Fruit fly (Drosophila melanogaster): ENCODE results near the gene IFT54.

IFT54 gene

DNA sequence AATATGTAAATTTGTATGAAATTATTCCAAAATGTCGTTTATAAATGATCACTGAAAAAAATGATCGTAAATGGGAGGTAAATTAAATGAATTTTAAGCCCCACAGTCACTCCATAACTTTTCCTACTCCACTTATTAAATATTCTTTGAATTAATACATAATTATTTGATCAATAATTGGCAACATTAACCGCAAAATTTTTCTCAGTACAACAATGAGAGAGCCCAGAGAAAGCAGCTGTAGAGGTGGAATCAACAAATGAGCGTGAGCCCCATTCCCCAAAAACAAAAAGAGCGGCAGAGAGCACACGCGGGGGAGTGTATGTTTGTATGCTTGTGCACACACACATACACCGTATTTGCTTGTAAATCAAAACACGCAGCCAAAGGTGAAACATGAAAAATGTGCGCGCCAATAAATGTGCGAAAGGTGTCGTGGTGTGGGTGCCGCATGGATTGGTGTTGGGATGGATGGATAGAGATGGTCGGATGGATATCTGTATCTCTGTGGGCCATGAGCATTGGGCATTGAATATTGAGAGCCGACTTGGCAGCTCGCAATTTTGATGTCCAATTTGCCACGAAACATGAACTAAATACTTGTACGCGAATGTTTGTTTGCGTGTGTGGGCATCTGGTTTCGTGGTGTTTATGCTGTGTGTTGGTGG lies 18.3 kb upstream of the IFT54 start:
- TF ChIP-seq CG7101 (tag; optimal IDR thresholded peaks at IDR 0.05), result peak; percentile 95
- TF ChIP-seq CG12768 (GFP tag; optimal IDR thresholded peaks at IDR 0.05), result peak; percentile 91
- TF ChIP-seq Clk (GFP tag; optimal IDR thresholded peaks at IDR 0.05), result peak; percentile 89
- TF ChIP-seq cnc (optimal IDR thresholded peaks at IDR 0.05), result no peak
- TF ChIP-seq ovo (GFP tag; optimal IDR thresholded peaks at IDR 0.05), result peak; percentile 32
- TF ChIP-seq toe (GFP tag; optimal IDR thresholded peaks at IDR 0.05), result peak; percentile 71
- peak; percentile 93 for TF ChIP-seq CG5204 (GFP tag; optimal IDR thresholded peaks at IDR 0.05)
- TF ChIP-seq CG11617 (GFP tag; optimal IDR thresholded peaks at IDR 0.05), result peak; percentile 88
- TF ChIP-seq bab1 (GFP tag; optimal IDR thresholded peaks at IDR 0.05), result peak; percentile 74
- peak; percentile 72 for TF ChIP-seq pad (GFP tag; optimal IDR thresholded peaks at IDR 0.05)
- TF ChIP-seq kay (GFP tag; ENCODE audit: borderline replicate concordance), result no peak
- TF ChIP-seq tj (GFP tag; optimal IDR thresholded peaks at IDR 0.05), result peak; percentile 67
- peak; percentile 92 for TF ChIP-seq CG14711 (tag; optimal IDR thresholded peaks at IDR 0.05)
- TF ChIP-seq Crg-1 (GFP tag; optimal IDR thresholded peaks at IDR 0.05), result peak; percentile 66
- TF ChIP-seq Mnt (GFP tag; optimal IDR thresholded peaks at IDR 0.05), result peak; percentile 57
- TF ChIP-seq CG1620 (GFP tag; optimal IDR thresholded peaks at IDR 0.05), result peak; percentile 41
- peak; percentile 94 for TF ChIP-seq CG7045 (GFP tag; optimal IDR thresholded peaks at IDR 0.05)
- peak; percentile 71 for TF ChIP-seq cic (GFP tag; optimal IDR thresholded peaks at IDR 0.05)
- TF ChIP-seq Hr96 (GFP tag; optimal IDR thresholded peaks at IDR 0.05), result peak; percentile 60
- TF ChIP-seq CG33017 (tag; optimal IDR thresholded peaks at IDR 0.05), result peak; percentile 95

DNA sequence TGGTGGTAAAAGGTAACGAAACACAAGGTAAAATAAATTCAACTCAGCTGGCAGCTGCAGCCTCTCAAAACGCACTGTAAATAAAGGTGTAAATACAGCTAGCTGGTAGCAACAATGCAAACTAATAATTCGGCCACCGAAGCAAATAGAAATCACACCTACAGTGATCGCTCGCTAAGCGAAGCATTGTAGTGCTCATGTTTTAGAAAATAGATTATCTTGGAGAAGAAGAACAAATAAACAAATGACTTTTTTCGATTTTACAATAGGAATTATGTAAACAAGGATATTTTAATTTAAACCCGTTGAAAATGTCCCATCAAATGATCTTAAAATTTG lies 17.8 kb upstream of the IFT54 start:
- TF ChIP-seq Hr96 (GFP tag; optimal IDR thresholded peaks at IDR 0.05), result peak; percentile 12
- TF ChIP-seq CG1620 (GFP tag; optimal IDR thresholded peaks at IDR 0.05), result no peak
- TF ChIP-seq CG7101 (tag; optimal IDR thresholded peaks at IDR 0.05), result peak; percentile 17
- peak; percentile 1 for TF ChIP-seq CG33017 (tag; optimal IDR thresholded peaks at IDR 0.05)

DNA sequence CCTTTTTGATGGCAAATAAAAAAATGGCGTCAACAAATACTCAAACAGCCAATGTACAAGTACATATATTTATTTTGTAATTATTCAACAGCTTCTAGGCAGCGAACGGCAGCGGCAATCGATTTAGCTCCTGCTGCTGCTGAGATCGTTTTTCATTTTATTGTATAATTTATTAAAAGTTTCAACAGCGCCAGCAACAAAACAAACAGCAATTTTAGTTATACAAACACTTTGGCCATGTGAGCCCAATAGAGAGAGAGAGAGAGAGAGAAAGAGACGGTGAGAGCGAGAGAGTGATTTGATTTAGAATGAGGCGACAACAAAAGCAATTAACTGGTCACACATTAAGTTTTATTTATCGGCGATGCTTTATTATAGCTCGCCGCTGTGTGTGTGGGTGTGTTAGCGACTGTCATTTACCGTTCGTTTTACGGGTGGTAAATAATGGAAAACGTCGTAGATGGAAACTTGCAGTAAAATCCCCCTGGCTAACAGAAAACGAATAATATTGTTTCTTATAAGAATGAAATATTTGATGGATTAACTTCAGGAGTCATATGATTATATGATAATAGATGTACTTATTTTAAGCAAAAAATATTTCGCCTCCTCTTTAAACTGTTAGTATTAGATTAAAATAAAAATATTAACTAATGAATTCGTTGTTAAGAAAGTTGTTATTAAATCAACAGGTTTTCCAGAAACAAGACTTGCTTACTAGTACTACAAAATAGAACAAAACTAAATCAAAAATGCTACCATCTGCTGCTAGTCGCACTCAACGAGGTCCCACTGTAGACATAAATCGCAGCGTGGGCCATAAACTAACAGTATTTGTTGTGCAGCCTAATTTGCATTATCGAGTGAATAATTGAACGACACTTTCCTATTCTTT lies 16.9 kb upstream of the IFT54 start:
- peak; percentile 96 for TF ChIP-seq kay (GFP tag; ENCODE audit: borderline replicate concordance)
- no peak for TF ChIP-seq Hr96 (GFP tag; optimal IDR thresholded peaks at IDR 0.05)
- no peak for TF ChIP-seq CG11617 (GFP tag; optimal IDR thresholded peaks at IDR 0.05)
- no peak for TF ChIP-seq CG1620 (GFP tag; optimal IDR thresholded peaks at IDR 0.05)
- TF ChIP-seq CG14711 (tag; optimal IDR thresholded peaks at IDR 0.05), result peak; percentile 5
- TF ChIP-seq cnc (optimal IDR thresholded peaks at IDR 0.05), result no peak
- peak; percentile 9 for TF ChIP-seq CG7101 (tag; optimal IDR thresholded peaks at IDR 0.05)
- TF ChIP-seq Mnt (GFP tag; optimal IDR thresholded peaks at IDR 0.05), result peak; percentile 37
- TF ChIP-seq CG12768 (GFP tag; optimal IDR thresholded peaks at IDR 0.05), result no peak
- TF ChIP-seq Clk (GFP tag; optimal IDR thresholded peaks at IDR 0.05), result no peak
- no peak for TF ChIP-seq CG33017 (tag; optimal IDR thresholded peaks at IDR 0.05)
- peak; percentile 96 for TF ChIP-seq ovo (GFP tag; optimal IDR thresholded peaks at IDR 0.05)
- peak; percentile 58 for TF ChIP-seq CG5204 (GFP tag; optimal IDR thresholded peaks at IDR 0.05)
- TF ChIP-seq Crg-1 (GFP tag; optimal IDR thresholded peaks at IDR 0.05), result no peak
- TF ChIP-seq pad (GFP tag; optimal IDR thresholded peaks at IDR 0.05), result peak; percentile 1
- peak; percentile 76 for TF ChIP-seq cic (GFP tag; optimal IDR thresholded peaks at IDR 0.05)
- TF ChIP-seq bab1 (GFP tag; optimal IDR thresholded peaks at IDR 0.05), result no peak
- peak; percentile 39 for TF ChIP-seq CG7045 (GFP tag; optimal IDR thresholded peaks at IDR 0.05)
- TF ChIP-seq toe (GFP tag; optimal IDR thresholded peaks at IDR 0.05), result no peak

dm6 chr3R:14286320-14287190 lies 15.7 kb upstream of the IFT54 start, which contains the start of gene trx:
trx (minus strand) TSS chr3R:14286903.
- TF ChIP-seq CG1620 (GFP tag; optimal IDR thresholded peaks at IDR 0.05), result peak; percentile 23
- peak; percentile 31 for TF ChIP-seq bab1 (GFP tag; optimal IDR thresholded peaks at IDR 0.05)
- TF ChIP-seq CG14711 (tag; optimal IDR thresholded peaks at IDR 0.05), result peak; percentile 16
- TF ChIP-seq CG5204 (GFP tag; optimal IDR thresholded peaks at IDR 0.05), result no peak
- no peak for TF ChIP-seq ovo (GFP tag; optimal IDR thresholded peaks at IDR 0.05)
- no peak for TF ChIP-seq tj (GFP tag; optimal IDR thresholded peaks at IDR 0.05)
- TF ChIP-seq Crg-1 (GFP tag; optimal IDR thresholded peaks at IDR 0.05), result no peak
- no peak for TF ChIP-seq Clk (GFP tag; optimal IDR thresholded peaks at IDR 0.05)
- peak; percentile 31 for TF ChIP-seq CG12768 (GFP tag; optimal IDR thresholded peaks at IDR 0.05)
- no peak for TF ChIP-seq CG7045 (GFP tag; optimal IDR thresholded peaks at IDR 0.05)
- no peak for TF ChIP-seq CG33017 (tag; optimal IDR thresholded peaks at IDR 0.05)
- TF ChIP-seq CG11617 (GFP tag; optimal IDR thresholded peaks at IDR 0.05), result no peak
- no peak for TF ChIP-seq CG7101 (tag; optimal IDR thresholded peaks at IDR 0.05)
- TF ChIP-seq pad (GFP tag; optimal IDR thresholded peaks at IDR 0.05), result no peak
- TF ChIP-seq Mnt (GFP tag; optimal IDR thresholded peaks at IDR 0.05), result peak; percentile 20
- TF ChIP-seq cnc (optimal IDR thresholded peaks at IDR 0.05), result no peak
- no peak for TF ChIP-seq toe (GFP tag; optimal IDR thresholded peaks at IDR 0.05)
- TF ChIP-seq cic (GFP tag; optimal IDR thresholded peaks at IDR 0.05), result peak; percentile 41
- TF ChIP-seq kay (GFP tag; ENCODE audit: borderline replicate concordance), result no peak

DNA sequence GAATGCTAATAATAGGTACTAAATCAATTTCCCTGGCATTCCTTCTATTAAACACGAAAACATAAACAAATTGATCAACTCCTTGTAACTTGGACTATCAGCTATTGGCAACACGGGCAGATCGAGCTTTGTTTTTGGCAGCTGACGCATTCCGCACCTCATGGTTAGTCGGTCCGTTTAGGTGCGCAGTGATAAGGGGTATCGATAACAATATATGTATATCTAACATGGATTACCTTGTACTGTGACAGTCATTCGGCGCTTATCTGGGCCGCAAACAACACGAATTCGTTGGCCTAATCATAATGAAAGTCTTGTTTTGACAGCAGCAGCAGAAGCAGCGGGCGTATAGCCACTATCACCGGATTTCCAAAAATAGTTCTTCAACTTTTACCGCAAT lies 14.2 kb upstream of the IFT54 start:
- TF ChIP-seq Crg-1 (GFP tag; optimal IDR thresholded peaks at IDR 0.05) (no peak), kay (GFP tag; ENCODE audit: borderline replicate concordance) (peak; percentile 46)
